Fruit fly (Drosophila melanogaster): ENCODE results near the gene CG32409.

DNA sequence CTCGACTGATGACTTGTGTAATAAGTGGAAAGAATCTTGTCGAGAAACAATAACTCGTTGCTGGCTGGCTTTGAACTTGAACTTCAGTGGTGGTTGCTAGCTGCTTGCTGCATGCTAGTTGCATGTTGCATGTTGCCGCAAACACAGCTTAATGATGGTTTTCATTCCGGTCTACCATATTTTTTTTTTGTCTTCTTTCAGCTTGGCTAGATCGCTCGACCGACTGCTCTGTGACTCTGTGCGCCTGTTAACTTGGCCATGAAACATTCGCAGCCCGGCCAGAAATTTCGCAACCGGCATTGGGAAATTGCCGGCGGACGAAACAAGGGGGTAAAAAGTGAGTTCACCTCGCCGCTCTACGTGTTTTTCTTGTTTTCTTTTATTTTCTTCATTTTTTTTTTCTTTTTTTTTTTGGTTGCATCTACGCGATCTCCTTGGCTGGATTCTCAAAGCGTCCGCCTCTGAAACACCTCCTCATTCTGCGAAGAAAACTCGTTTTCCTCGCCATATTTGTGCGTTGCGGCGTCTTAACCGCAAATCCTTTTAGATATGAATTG lies 44.1 kb downstream of the CG32409 start:
- TF ChIP-seq CG8478 (optimal IDR thresholded peaks at IDR 0.05) (no peak), CTCF (optimal IDR thresholded peaks at IDR 0.05) (no peak)

Data from S2 (cell line).